Worm (Caenorhabditis elegans) whole organism, late embryonic: ENCODE data around the gene nkcc-1.

Source experiments
- K02D7.2 ChIP-seq: sonication (generic microtip); optimal IDR thresholded peaks from 2 replicates; lab custom pipeline; 2017; ENCODE audit warnings: mild to moderate bottlenecking, missing genetic modification characterization, missing compliant biosample characterization
- T23F11.4 ChIP-seq: fragments of 200-800 bp; sonication (Bioruptor generic); optimal IDR thresholded peaks from 2 replicates; lab custom pipeline; 2018; ENCODE audit warnings: mild to moderate bottlenecking, missing genetic modification characterization, missing compliant biosample characterization
- Y22D7AL.16 ChIP-seq: sonication (generic microtip); optimal IDR thresholded peaks from 2 replicates; lab custom pipeline; 2016; ENCODE audit warnings: missing genetic modification characterization, missing compliant biosample characterization
- ahr-1 ChIP-seq: sonication (generic microtip); optimal IDR thresholded peaks from 2 replicates; lab custom pipeline; 2016; ENCODE audit warnings: missing genetic modification characterization, missing compliant biosample characterization
- ama-1 ChIP-seq: fragments of 150-350 bp; optimal IDR thresholded peaks from 2 replicates; lab custom pipeline; 2014
- ceh-18 ChIP-seq: sonication (generic microtip); optimal IDR thresholded peaks from 2 replicates; lab custom pipeline; 2016; ENCODE audit warnings: missing genetic modification characterization, missing compliant biosample characterization
- ceh-19 ChIP-seq: fragments of 200-800 bp; sonication (Bioruptor generic); optimal IDR thresholded peaks from 2 replicates; lab custom pipeline; 2018; ENCODE audit warnings: mild to moderate bottlenecking, missing genetic modification characterization, missing compliant biosample characterization
- ceh-22 ChIP-seq: sonication (generic microtip); optimal IDR thresholded peaks from 2 replicates; lab custom pipeline; 2017; ENCODE audit warnings: missing biosample characterization, missing genetic modification characterization
- ceh-30 ChIP-seq: fragments of 150-350 bp; optimal IDR thresholded peaks from 2 replicates; lab custom pipeline; 2014; ENCODE audit warnings: missing biosample characterization, missing genetic modification characterization
- ceh-31 ChIP-seq: sonication (generic microtip); optimal IDR thresholded peaks from 2 replicates; lab custom pipeline; 2016; ENCODE audit warnings: missing genetic modification characterization, missing compliant biosample characterization
- ceh-34 ChIP-seq: sonication (generic microtip); optimal IDR thresholded peaks from 2 replicates; lab custom pipeline; 2016; ENCODE audit warnings: mild to moderate bottlenecking, missing genetic modification characterization, missing compliant biosample characterization
- ceh-48 ChIP-seq: sonication (generic microtip); optimal IDR thresholded peaks from 2 replicates; lab custom pipeline; 2016; ENCODE audit warnings: missing genetic modification characterization, inconsistent platforms, missing compliant biosample characterization
- ceh-6 ChIP-seq: fragments of 200-800 bp; sonication (Bioruptor generic); optimal IDR thresholded peaks from 2 replicates; lab custom pipeline; 2018; ENCODE audit warnings: mild to moderate bottlenecking, missing genetic modification characterization, missing compliant biosample characterization
- dmd-4 ChIP-seq: sonication (generic microtip); optimal IDR thresholded peaks from 2 replicates; lab custom pipeline; 2016; ENCODE audit warnings: borderline replicate concordance, missing genetic modification characterization, missing compliant biosample characterization
- dve-1 ChIP-seq: sonication (generic microtip); optimal IDR thresholded peaks from 2 replicates; lab custom pipeline; 2017; ENCODE audit warnings: antibody characterized with exemption, mild to moderate bottlenecking, missing genetic modification characterization, missing compliant biosample characterization
- ets-4 ChIP-seq: sonication (generic microtip); optimal IDR thresholded peaks from 2 replicates; lab custom pipeline; 2016; ENCODE audit warnings: missing genetic modification characterization, missing compliant biosample characterization
- eyg-1 ChIP-seq: sonication (generic microtip); optimal IDR thresholded peaks from 2 replicates; lab custom pipeline; 2016; ENCODE audit warnings: missing genotype, missing genetic modification characterization, missing compliant biosample characterization
- fkh-10 ChIP-seq: fragments of 150-350 bp; optimal IDR thresholded peaks from 2 replicates; lab custom pipeline; 2014; ENCODE audit warnings: missing biosample characterization, missing genetic modification reagents, missing genetic modification characterization
- fkh-6 ChIP-seq: sonication (generic microtip); optimal IDR thresholded peaks from 2 replicates; lab custom pipeline; 2016; ENCODE audit warnings: missing genetic modification characterization, missing compliant biosample characterization
- hlh-15 ChIP-seq: sonication (generic microtip); optimal IDR thresholded peaks from 2 replicates; lab custom pipeline; 2016; ENCODE audit warnings: missing genetic modification characterization, missing compliant biosample characterization
- hlh-30 ChIP-seq: sonication (generic microtip); optimal IDR thresholded peaks from 2 replicates; lab custom pipeline; 2017; ENCODE audit warnings: antibody characterized with exemption, missing genetic modification characterization, missing compliant biosample characterization; ENCODE audit not compliant: insufficient read depth
- mec-3 ChIP-seq: sonication (generic microtip); optimal IDR thresholded peaks from 2 replicates; lab custom pipeline; 2016; ENCODE audit warnings: borderline replicate concordance, missing genetic modification characterization, missing compliant biosample characterization
- nhr-11 ChIP-seq: fragments of 150-350 bp; optimal IDR thresholded peaks from 2 replicates; lab custom pipeline; 2014; ENCODE audit warnings: missing biosample characterization, missing genetic modification characterization
- nhr-232 ChIP-seq: sonication (generic microtip); optimal IDR thresholded peaks from 2 replicates; lab custom pipeline; 2016; ENCODE audit warnings: missing genetic modification characterization, missing compliant biosample characterization
- odd-2 ChIP-seq: sonication (generic microtip); optimal IDR thresholded peaks from 2 replicates; lab custom pipeline; 2017; ENCODE audit warnings: antibody characterized with exemption, mild to moderate bottlenecking, missing genetic modification characterization, missing compliant biosample characterization
- pat-9 ChIP-seq: fragments of 200-800 bp; sonication (Bioruptor generic); optimal IDR thresholded peaks from 2 replicates; lab custom pipeline; 2018; ENCODE audit warnings: mild to moderate bottlenecking, missing genetic modification characterization, moderate library complexity, missing compliant biosample characterization
- pax-1 ChIP-seq: fragments of 150-350 bp; optimal IDR thresholded peaks from 2 replicates; lab custom pipeline; 2014; ENCODE audit warnings: missing biosample characterization, missing genetic modification characterization
- pha-2 ChIP-seq: sonication (generic microtip); optimal IDR thresholded peaks from 2 replicates; lab custom pipeline; 2017; ENCODE audit warnings: mild to moderate bottlenecking, missing genetic modification characterization, missing compliant biosample characterization
- pha-4 ChIP-seq: fragments of 150-350 bp; optimal IDR thresholded peaks from 2 replicates; lab custom pipeline; 2018; ENCODE audit warnings: missing biosample characterization, missing genetic modification reagents, missing genetic modification characterization
- pqm-1 ChIP-seq: sonication (generic microtip); optimal IDR thresholded peaks from 2 replicates; lab custom pipeline; 2016; ENCODE audit warnings: missing genetic modification characterization, missing compliant biosample characterization
- ref-2 ChIP-seq: sonication (generic microtip); optimal IDR thresholded peaks from 2 replicates; lab custom pipeline; 2016; ENCODE audit warnings: missing genetic modification characterization, missing compliant biosample characterization
- sox-2 ChIP-seq: fragments of 200-800 bp; sonication (Bioruptor generic); IDR thresholded peaks from 2 replicates; pipeline ENCODE4 v1.3.6; 2022; ENCODE audit warnings: missing genetic modification reagents, missing genetic modification characterization, missing compliant biosample characterization
- sox-4 ChIP-seq: sonication (generic microtip); optimal IDR thresholded peaks from 2 replicates; lab custom pipeline; 2017; ENCODE audit warnings: mild to moderate bottlenecking, missing genetic modification characterization, inconsistent platforms, missing compliant biosample characterization
- syd-9 ChIP-seq: sonication (generic microtip); optimal IDR thresholded peaks from 2 replicates; lab custom pipeline; 2016; ENCODE audit warnings: mild to moderate bottlenecking, missing genetic modification characterization, moderate library complexity, missing compliant biosample characterization
- tbx-2 ChIP-seq: sonication (generic microtip); optimal IDR thresholded peaks from 2 replicates; lab custom pipeline; 2016; ENCODE audit warnings: missing genetic modification characterization, missing compliant biosample characterization
- unc-3 ChIP-seq, 2 experiments: fragments of 200-800 bp in 1 of 2; sonication (Bioruptor generic) in 1 of 2; sonication (generic microtip) in 1 of 2; conservative IDR thresholded peaks in 1 of 2; optimal IDR thresholded peaks in 1 of 2; 2 replicates each; pipeline versions ENCODE4 v1.3.6 to Lab custom; 2016 to 2022; ENCODE audit warnings: missing compliant biosample characterization in 2 of 2, missing genetic modification characterization in 2 of 2, missing genetic modification reagents in 1 of 2
- ztf-16 ChIP-seq: sonication (generic microtip); optimal IDR thresholded peaks from 2 replicates; lab custom pipeline; 2017; ENCODE audit warnings: missing genetic modification characterization, missing compliant biosample characterization

nkcc-1 gene

ce11 chrIV:14164109-14164508 lies 40.3 kb upstream of the nkcc-1 start:
- TF ChIP-seq odd-2 (tag; lab: Kevin White, UChicago) (no peak), Y22D7AL.16 (tag; lab: Kevin White, UChicago) (no peak)

- TF ChIP-seq ceh-18 (tag; lab: Kevin White, UChicago), result no peak
- no peak for TF ChIP-seq ceh-48 (tag; lab: Kevin White, UChicago)
- TF ChIP-seq ref-2 (tag; lab: Kevin White, UChicago), result no peak
- no peak for TF ChIP-seq pha-2 (tag; lab: Kevin White, UChicago)
- no peak for TF ChIP-seq eyg-1
- TF ChIP-seq ceh-19 (GFP tag; lab: Kevin White, UChicago), result no peak
- no peak for TF ChIP-seq ceh-31 (tag; lab: Kevin White, UChicago)
- TF ChIP-seq pax-1 (tag; lab: Kevin White, UChicago), result no peak
Observed at ce11 chrIV:14162772-14163171, 38.9 kb upstream of the nkcc-1 start, which contains the start of gene R05A10.7. Gene R05A10.7, minus strand, starts transcription at chrIV:14162872.

- TF ChIP-seq pat-9 (no peak), K02D7.2 (tag; lab: Kevin White, UChicago) (no peak), ahr-1 (tag; lab: Kevin White, UChicago) (no peak)
Observed at ce11 chrIV:14158086-14158485, 34.2 kb upstream of the nkcc-1 start, which contains the start of gene R05A10.8. Gene R05A10.8, minus strand, starts transcription at chrIV:14158186.

- TF ChIP-seq K02D7.2 (tag; lab: Kevin White, UChicago), result no peak
- TF ChIP-seq syd-9 (tag; lab: Kevin White, UChicago), result no peak
- no peak for TF ChIP-seq ceh-31 (tag; lab: Kevin White, UChicago)
- TF ChIP-seq ama-1 (lab: Kevin White, UChicago), result no peak
- TF ChIP-seq ztf-16 (tag; lab: Kevin White, UChicago), result no peak
- no peak for TF ChIP-seq ahr-1 (tag; lab: Kevin White, UChicago)
- TF ChIP-seq Y22D7AL.16 (tag; lab: Kevin White, UChicago), result no peak
- no peak for TF ChIP-seq ets-4 (tag; lab: Kevin White, UChicago)
- no peak for TF ChIP-seq dmd-4 (tag; lab: Kevin White, UChicago)
- TF ChIP-seq ceh-22 (tag; lab: Kevin White, UChicago), result no peak
- TF ChIP-seq nhr-11 (tag; lab: Kevin White, UChicago), result no peak
- no peak for TF ChIP-seq hlh-15 (tag; lab: Kevin White, UChicago)
- TF ChIP-seq unc-3 (GFP tag; conservative IDR thresholded peaks at IDR 0.05; lab: Robert Waterston, UW), result no peak
- TF ChIP-seq unc-3 (tag; optimal IDR thresholded peaks at IDR 0.05; lab: Kevin White, UChicago), result no peak
- no peak for TF ChIP-seq ceh-34
- TF ChIP-seq fkh-6 (tag; lab: Kevin White, UChicago), result no peak
- TF ChIP-seq sox-2, result no peak
Observed at ce11 chrIV:14153261-14153660, 29.4 kb upstream of the nkcc-1 start, which contains the start of gene oac-38. Gene oac-38, minus strand, starts transcription at chrIV:14153361.

ce11 chrIV:14145594-14145993 lies 21.7 kb upstream of the nkcc-1 start, which contains the start of gene oac-37:
Gene oac-37, plus strand, starts transcription at chrIV:14145894.
- TF ChIP-seq ceh-19 (GFP tag; lab: Kevin White, UChicago), result no peak
- no peak for TF ChIP-seq T23F11.4
- TF ChIP-seq dve-1, result no peak
- no peak for TF ChIP-seq hlh-30 (tag; lab: Kevin White, UChicago)
- TF ChIP-seq tbx-2, result no peak
- TF ChIP-seq unc-3 (GFP tag; conservative IDR thresholded peaks at IDR 0.05; lab: Robert Waterston, UW), result no peak
- no peak for TF ChIP-seq unc-3 (tag; optimal IDR thresholded peaks at IDR 0.05; lab: Kevin White, UChicago)
- no peak for TF ChIP-seq sox-4
- TF ChIP-seq mec-3 (tag; lab: Kevin White, UChicago), result no peak
- no peak for TF ChIP-seq odd-2 (tag; lab: Kevin White, UChicago)
- TF ChIP-seq pha-4 (tag; lab: Kevin White, UChicago), result no peak
- TF ChIP-seq ceh-6 (GFP tag; lab: Kevin White, UChicago), result no peak
- TF ChIP-seq fkh-10 (GFP tag; lab: Kevin White, UChicago), result no peak
- no peak for TF ChIP-seq ceh-30 (tag; lab: Kevin White, UChicago)
- TF ChIP-seq pqm-1, result no peak
- TF ChIP-seq nhr-232 (tag; lab: Kevin White, UChicago), result no peak
